Worm (Caenorhabditis elegans) whole organism, L2 larva: ENCODE results near the gene srh-28.

Experiments used
- aly-2 ChIP-seq: fragments of 150-350 bp; optimal IDR thresholded peaks from 2 replicates; lab custom pipeline; 2014; ENCODE audit warnings: missing biosample characterization, missing genetic modification characterization
- blmp-1 ChIP-seq: sonication (generic microtip); optimal IDR thresholded peaks from 2 replicates; lab custom pipeline; 2017; ENCODE audit warnings: missing genetic modification characterization, mild to moderate bottlenecking, missing compliant biosample characterization, antibody characterized with exemption, moderate library complexity; ENCODE audit not compliant: insufficient read depth
- ceh-82 ChIP-seq: fragments of 150-350 bp; optimal IDR thresholded peaks from 2 replicates; lab custom pipeline; 2014; ENCODE audit warnings: missing biosample characterization, missing genetic modification characterization
- fos-1 ChIP-seq: fragments of 150-350 bp; optimal IDR thresholded peaks from 2 replicates; lab custom pipeline; 2014; ENCODE audit warnings: missing biosample characterization, missing genetic modification characterization
- lin-13 ChIP-seq: fragments of 150-350 bp; optimal IDR thresholded peaks from 2 replicates; lab custom pipeline; 2014; ENCODE audit warnings: missing biosample characterization, missing genetic modification reagents, missing genetic modification characterization
- mab-5 ChIP-seq: fragments of 150-350 bp; optimal IDR thresholded peaks from 2 replicates; lab custom pipeline; 2014; ENCODE audit warnings: missing biosample characterization, missing genetic modification characterization
- nhr-11 ChIP-seq: fragments of 150-350 bp; optimal IDR thresholded peaks from 2 replicates; lab custom pipeline; 2014; ENCODE audit warnings: missing biosample characterization, missing genetic modification characterization
- nhr-237 ChIP-seq: fragments of 150-350 bp; optimal IDR thresholded peaks from 2 replicates; lab custom pipeline; 2014; ENCODE audit warnings: missing biosample characterization, missing genetic modification characterization
- snpc-4 ChIP-seq: fragments of 150-350 bp; optimal IDR thresholded peaks from 2 replicates; lab custom pipeline; 2014; ENCODE audit warnings: missing biosample characterization, missing genetic modification characterization
- unc-55 ChIP-seq: fragments of 150-350 bp; sonication (generic microtip); optimal IDR thresholded peaks from 3 replicates; lab custom pipeline; 2014; ENCODE audit warnings: missing biosample characterization, missing genetic modification reagents, missing genetic modification characterization
- unc-62 ChIP-seq: fragments of 150-350 bp; optimal IDR thresholded peaks from 2 replicates; lab custom pipeline; 2014; ENCODE audit warnings: missing biosample characterization, missing genetic modification reagents, missing genetic modification characterization

DNA sequence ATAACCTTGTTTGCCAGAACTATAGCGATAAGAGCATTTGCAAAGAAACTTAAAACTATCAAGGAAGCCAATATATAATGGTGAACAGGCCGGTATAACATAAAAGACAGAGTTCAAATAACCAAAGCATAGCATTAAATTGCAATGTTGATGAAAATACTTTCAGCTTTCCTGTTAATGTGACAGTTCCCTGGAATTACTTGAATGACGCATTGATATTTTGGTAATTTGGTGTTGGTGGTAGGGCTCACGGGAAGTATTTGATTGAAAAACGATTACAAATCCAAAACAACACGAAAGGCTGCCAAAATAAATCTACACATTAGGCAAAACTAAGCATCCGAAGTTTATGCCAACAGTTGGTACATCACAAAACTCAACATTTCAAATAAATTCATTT is 33.4 kb upstream of the srh-28 start, which contains the start of gene dmsr-16:
- TF ChIP-seq ceh-82 (tag; lab: Kevin White, UChicago) (no peak), nhr-237 (no peak), unc-55 (GFP tag; lab: Kevin White, UChicago) (no peak), aly-2 (tag; lab: Kevin White, UChicago) (no peak), mab-5 (tag; lab: Kevin White, UChicago) (no peak), nhr-11 (tag; lab: Kevin White, UChicago) (no peak), blmp-1 (tag; lab: Kevin White, UChicago) (no peak), fos-1 (tag; lab: Kevin White, UChicago) (no peak), unc-62 (no peak), lin-13 (GFP tag; lab: Kevin White, UChicago) (no peak), snpc-4 (tag; lab: Kevin White, UChicago) (no peak)
